Worm (Caenorhabditis elegans): ENCODE results near the gene nhr-67.
"Not testable (repeated sequence)": the region's sequence is repeated elsewhere in the genome, so short reads cannot be mapped to it uniquely, and the experiment has no call there.

DNA sequence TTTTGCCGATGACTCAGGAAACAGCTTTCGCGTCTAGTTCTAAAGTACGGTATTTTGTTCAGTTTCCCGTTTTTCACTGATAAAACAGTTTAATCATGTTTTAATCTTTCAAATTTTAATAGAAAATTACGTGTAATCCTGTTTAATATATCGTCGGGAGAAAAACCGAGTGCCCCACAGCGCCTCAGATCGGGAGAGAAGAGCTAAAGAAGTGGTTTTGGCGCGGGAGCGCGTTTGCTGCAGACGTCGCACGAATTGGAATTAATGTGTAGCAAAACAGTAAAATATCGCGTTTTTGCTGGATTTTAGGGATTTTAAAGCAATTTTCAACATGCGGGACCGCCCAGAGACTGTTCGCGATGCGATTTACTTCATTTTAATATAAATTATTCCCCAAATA is 31.1 kb downstream of the nhr-67 start:
- not testable (repeated sequence) for TF ChIP-seq swsn-7 (tag; optimal IDR thresholded peaks at IDR 0.05); nhr-90 (tag; optimal IDR thresholded peaks at IDR 0.05; ENCODE audit: poor library complexity); nhr-11 (tag; optimal IDR thresholded peaks at IDR 0.05); fos-1 (tag; optimal IDR thresholded peaks at IDR 0.05); mef-2 (tag; optimal IDR thresholded peaks at IDR 0.05); pag-3 (tag; optimal IDR thresholded peaks at IDR 0.05; ENCODE audit: borderline replicate concordance, insufficient read depth)
